Worm (Caenorhabditis elegans) whole organism, young adult: ENCODE data around the gene C14C11.1.
A peak's percentile ranks its signal among the peaks of the same experiment; 100 is the strongest.

Experiments
- B0035.1 ChIP-seq: sonication (generic microtip); optimal IDR thresholded peaks from 2 replicates; lab custom pipeline; 2016; ENCODE audit warnings: missing genetic modification characterization, mild to moderate bottlenecking, missing compliant biosample characterization, missing genotype, missing genetic modification reagents
- B0261.1 ChIP-seq: sonication (generic microtip); optimal IDR thresholded peaks from 2 replicates; lab custom pipeline; 2016; ENCODE audit warnings: mild to moderate bottlenecking, missing genetic modification characterization, moderate library complexity, missing compliant biosample characterization
- C06A6.2 ChIP-seq: fragments of 200-800 bp; sonication (Bioruptor generic); conservative IDR thresholded peaks from 2 replicates; pipeline ENCODE4 v1.3.6; 2022; ENCODE audit warnings: missing genetic modification characterization, missing compliant biosample characterization
- C17E4.6 ChIP-seq: fragments of 200-800 bp; sonication (Bioruptor generic); IDR thresholded peaks from 2 replicates; pipeline ENCODE4 v1.3.6; 2022; ENCODE audit warnings: missing genetic modification reagents, missing genetic modification characterization, missing compliant biosample characterization
- F22D6.2 ChIP-seq: sonication (generic microtip); optimal IDR thresholded peaks from 2 replicates; lab custom pipeline; 2016; ENCODE audit warnings: mild to moderate bottlenecking, missing genetic modification characterization, missing compliant biosample characterization
- F23B12.7 ChIP-seq: sonication (generic microtip); optimal IDR thresholded peaks from 2 replicates; lab custom pipeline; 2017; ENCODE audit warnings: missing genetic modification characterization, mild to moderate bottlenecking, missing compliant biosample characterization, antibody characterized with exemption, moderate library complexity; ENCODE audit not compliant: insufficient read depth
- F52B5.7 ChIP-seq: sonication (generic microtip); optimal IDR thresholded peaks from 2 replicates; lab custom pipeline; 2016; ENCODE audit warnings: mild to moderate bottlenecking, missing genetic modification characterization, missing compliant biosample characterization
- F55B11.4 ChIP-seq: sonication (generic microtip); optimal IDR thresholded peaks from 2 replicates; lab custom pipeline; 2016; ENCODE audit warnings: missing compliant biosample characterization, missing genetic modification characterization, borderline replicate concordance; ENCODE audit not compliant: insufficient read depth
- F57A8.1 ChIP-seq: fragments of 200-800 bp; sonication (Bioruptor generic); optimal IDR thresholded peaks from 2 replicates; lab custom pipeline; 2018; ENCODE audit warnings: mild to moderate bottlenecking, missing genetic modification characterization, moderate library complexity, missing compliant biosample characterization
- F57C9.4 ChIP-seq: sonication (generic microtip); optimal IDR thresholded peaks from 2 replicates; lab custom pipeline; 2017; ENCODE audit warnings: mild to moderate bottlenecking, missing genetic modification characterization, missing compliant biosample characterization
- Y53G8AR.9 ChIP-seq: fragments of 200-800 bp; sonication (Bioruptor generic); conservative IDR thresholded peaks from 2 replicates; pipeline ENCODE4 v1.3.6; 2022; ENCODE audit warnings: missing genetic modification reagents, missing genetic modification characterization, missing compliant biosample characterization
- ZK185.1 ChIP-seq: sonication (generic microtip); optimal IDR thresholded peaks from 2 replicates; lab custom pipeline; 2016; ENCODE audit warnings: mild to moderate bottlenecking, missing genetic modification characterization, missing compliant biosample characterization; ENCODE audit not compliant: poor library complexity, severe bottlenecking
- atf-7 ChIP-seq: sonication (generic microtip); optimal IDR thresholded peaks from 2 replicates; lab custom pipeline; 2017; ENCODE audit warnings: mild to moderate bottlenecking, missing genetic modification characterization, missing compliant biosample characterization
- attf-3 ChIP-seq: fragments of 200-800 bp; sonication (Bioruptor generic); conservative IDR thresholded peaks from 2 replicates; pipeline ENCODE4 v1.3.6; 2022; ENCODE audit warnings: missing genetic modification reagents, missing genetic modification characterization, missing compliant biosample characterization
- attf-5 ChIP-seq: fragments of 200-800 bp; sonication (Bioruptor generic); optimal IDR thresholded peaks from 2 replicates; lab custom pipeline; 2018; ENCODE audit warnings: mild to moderate bottlenecking, missing genetic modification characterization, missing compliant biosample characterization
- bed-2 ChIP-seq: fragments of 200-800 bp; sonication (Bioruptor generic); IDR thresholded peaks from 2 replicates; pipeline ENCODE4 v1.3.6; 2022; ENCODE audit warnings: missing genetic modification reagents, missing genetic modification characterization, missing compliant biosample characterization
- dox-1 ChIP-seq: fragments of 200-800 bp; sonication (Bioruptor generic); IDR thresholded peaks from 2 replicates; pipeline ENCODE4 v1.3.6; 2022; ENCODE audit warnings: missing genetic modification reagents, missing genetic modification characterization, missing compliant biosample characterization
- dpff-1 ChIP-seq: sonication (generic microtip); optimal IDR thresholded peaks from 2 replicates; lab custom pipeline; 2017; ENCODE audit warnings: mild to moderate bottlenecking, missing genetic modification characterization, missing compliant biosample characterization
- dpl-1 ChIP-seq: fragments of 150-350 bp; optimal IDR thresholded peaks from 2 replicates; lab custom pipeline; 2014; ENCODE audit warnings: missing biosample characterization, missing genetic modification reagents, missing genetic modification characterization
- egl-18 ChIP-seq: fragments of 200-800 bp; sonication (Bioruptor generic); IDR thresholded peaks from 2 replicates; pipeline ENCODE4 v1.3.6; 2022; ENCODE audit warnings: missing genetic modification reagents, missing genetic modification characterization, missing compliant biosample characterization
- egl-44 ChIP-seq: fragments of 200-800 bp; sonication (Bioruptor generic); IDR thresholded peaks from 2 replicates; pipeline ENCODE4 v1.3.6; 2022; ENCODE audit warnings: missing genetic modification reagents, missing genetic modification characterization, missing compliant biosample characterization
- ekl-4 ChIP-seq: fragments of 200-800 bp; sonication (Bioruptor generic); IDR thresholded peaks from 2 replicates; pipeline ENCODE4 v1.3.6; 2022; ENCODE audit warnings: missing genetic modification reagents, missing genetic modification characterization, missing compliant biosample characterization
- ets-4 ChIP-seq: fragments of 200-800 bp; sonication (Bioruptor generic); optimal IDR thresholded peaks from 2 replicates; lab custom pipeline; 2018; ENCODE audit warnings: mild to moderate bottlenecking, missing genetic modification characterization, missing compliant biosample characterization
- gei-17 ChIP-seq: fragments of 200-800 bp; sonication (Bioruptor generic); optimal IDR thresholded peaks from 2 replicates; lab custom pipeline; 2018; ENCODE audit warnings: mild to moderate bottlenecking, missing genetic modification characterization, missing compliant biosample characterization
- him-1 ChIP-seq: sonication (generic microtip); optimal IDR thresholded peaks from 2 replicates; lab custom pipeline; 2016; ENCODE audit warnings: missing genotype, missing genetic modification reagents, missing genetic modification characterization, missing compliant biosample characterization
- hlh-12 ChIP-seq: sonication (generic microtip); optimal IDR thresholded peaks from 2 replicates; lab custom pipeline; 2016; ENCODE audit warnings: missing genetic modification characterization, missing compliant biosample characterization
- hlh-26 ChIP-seq: fragments of 200-800 bp; sonication (Bioruptor generic); conservative IDR thresholded peaks from 2 replicates; pipeline ENCODE4 v1.3.6; 2022; ENCODE audit warnings: missing genetic modification reagents, missing genetic modification characterization, missing compliant biosample characterization
- hmg-1.2 ChIP-seq: fragments of 200-800 bp; sonication (Bioruptor generic); IDR thresholded peaks from 2 replicates; pipeline ENCODE4 v1.3.6; 2022; ENCODE audit warnings: missing genetic modification reagents, missing genetic modification characterization, missing compliant biosample characterization
- hmg-20 ChIP-seq: fragments of 200-800 bp; sonication (Bioruptor generic); IDR thresholded peaks from 2 replicates; pipeline ENCODE4 v1.3.6; 2022; ENCODE audit warnings: missing genetic modification reagents, missing genetic modification characterization, missing compliant biosample characterization
- lin-35 ChIP-seq, 3 experiments: fragments of 150-350 bp in 2 of 3; sonication (generic microtip) in 1 of 3; optimal IDR thresholded peaks; 2 replicates each; lab custom pipeline; 2014 to 2018; ENCODE audit warnings: missing biosample characterization in 3 of 3, missing genetic modification characterization in 3 of 3, missing genetic modification reagents in 3 of 3
- lin-54 ChIP-seq: fragments of 200-800 bp; sonication (Bioruptor generic); optimal IDR thresholded peaks from 2 replicates; lab custom pipeline; 2018; ENCODE audit warnings: mild to moderate bottlenecking, missing genetic modification characterization, missing compliant biosample characterization
- lir-1 ChIP-seq: fragments of 200-800 bp; sonication (Bioruptor generic); conservative IDR thresholded peaks from 2 replicates; pipeline ENCODE4 v1.3.6; 2022; ENCODE audit warnings: missing genetic modification reagents, missing genetic modification characterization, missing compliant biosample characterization
- madf-8 ChIP-seq: fragments of 200-800 bp; sonication (Bioruptor generic); conservative IDR thresholded peaks from 2 replicates; pipeline ENCODE4 v1.3.6; 2022; ENCODE audit warnings: missing genetic modification reagents, missing genetic modification characterization, missing compliant biosample characterization
- nfya-1 ChIP-seq: sonication (generic microtip); optimal IDR thresholded peaks from 2 replicates; lab custom pipeline; 2017; ENCODE audit warnings: antibody characterized with exemption, missing compliant biosample characterization, missing genetic modification characterization, borderline replicate concordance; ENCODE audit not compliant: insufficient read depth
- nhr-27 ChIP-seq: fragments of 200-800 bp; sonication (Bioruptor generic); optimal IDR thresholded peaks from 2 replicates; lab custom pipeline; 2018; ENCODE audit warnings: mild to moderate bottlenecking, missing genetic modification characterization, moderate library complexity, missing compliant biosample characterization
- nhr-80 ChIP-seq: sonication (generic microtip); optimal IDR thresholded peaks from 2 replicates; lab custom pipeline; 2016; ENCODE audit warnings: missing genetic modification characterization, missing compliant biosample characterization
- nhr-90 ChIP-seq: sonication (generic microtip); optimal IDR thresholded peaks from 2 replicates; lab custom pipeline; 2016; ENCODE audit warnings: missing genotype, mild to moderate bottlenecking, missing genetic modification characterization, missing compliant biosample characterization
- pbrm-1 ChIP-seq: fragments of 200-800 bp; sonication (Bioruptor generic); IDR thresholded peaks from 2 replicates; pipeline ENCODE4 v1.3.6; 2022; ENCODE audit warnings: missing genetic modification reagents, missing genetic modification characterization, missing compliant biosample characterization
- repo-1 ChIP-seq: sonication (generic microtip); optimal IDR thresholded peaks from 2 replicates; lab custom pipeline; 2017; ENCODE audit warnings: mild to moderate bottlenecking, missing genetic modification characterization, missing compliant biosample characterization
- sea-2 ChIP-seq: fragments of 200-800 bp; sonication (Bioruptor generic); IDR thresholded peaks from 2 replicates; pipeline ENCODE4 v1.3.6; 2022; ENCODE audit warnings: missing genetic modification characterization, missing compliant biosample characterization
- snpc-1.3 ChIP-seq: sonication (generic microtip); optimal IDR thresholded peaks from 2 replicates; lab custom pipeline; 2017; ENCODE audit warnings: missing genetic modification characterization, mild to moderate bottlenecking, missing compliant biosample characterization, antibody characterized with exemption, moderate library complexity, missing genotype, missing genetic modification reagents; ENCODE audit not compliant: insufficient read depth
- somi-1 ChIP-seq: fragments of 200-800 bp; sonication (Bioruptor generic); optimal IDR thresholded peaks from 2 replicates; lab custom pipeline; 2018; ENCODE audit warnings: mild to moderate bottlenecking, missing genetic modification characterization, missing compliant biosample characterization
- tbp1 ChIP-seq: fragments of 200-800 bp; sonication (Bioruptor generic); optimal IDR thresholded peaks from 2 replicates; lab custom pipeline; 2018; ENCODE audit warnings: mild to moderate bottlenecking, missing genetic modification characterization, missing compliant biosample characterization
- unc-130 ChIP-seq: sonication (generic microtip); optimal IDR thresholded peaks from 2 replicates; lab custom pipeline; 2016; ENCODE audit warnings: missing genetic modification reagents, missing genetic modification characterization, missing compliant biosample characterization
- xnd-1 ChIP-seq: sonication (generic microtip); optimal IDR thresholded peaks from 2 replicates; lab custom pipeline; 2016; ENCODE audit warnings: missing genotype, missing genetic modification reagents, missing genetic modification characterization, missing compliant biosample characterization
- ztf-26 ChIP-seq: sonication (generic microtip); optimal IDR thresholded peaks from 2 replicates; lab custom pipeline; 2017; ENCODE audit warnings: missing genetic modification characterization, missing compliant biosample characterization
- ztf-28 ChIP-seq: fragments of 200-800 bp; sonication (Bioruptor generic); IDR thresholded peaks from 2 replicates; pipeline ENCODE4 v1.3.6; 2022; ENCODE audit warnings: missing genetic modification reagents, missing genetic modification characterization, missing compliant biosample characterization
- ztf-6 ChIP-seq: fragments of 200-800 bp; sonication (Bioruptor generic); IDR thresholded peaks from 2 replicates; pipeline ENCODE4 v1.3.6; 2022; ENCODE audit warnings: missing genetic modification reagents, missing genetic modification characterization, missing compliant biosample characterization

C14C11.1 gene

ce11 chrV:5667337-5667736 lies 3.9 kb downstream of the C14C11.1 start (continued):
- TF ChIP-seq F23B12.7 (tag; lab: Kevin White, UChicago) (no peak), F52B5.7 (tag; lab: Kevin White, UChicago) (peak; percentile 79), ztf-26 (tag; lab: Kevin White, UChicago) (peak; percentile 33), B0035.1 (tag; lab: Kevin White, UChicago) (peak; percentile 57), F55B11.4 (tag; lab: Kevin White, UChicago) (no peak), ztf-28 (GFP tag; lab: Robert Waterston, UW) (0 out of 2 replicates have a peak, but pooled peaks have one; percentile 20), him-1 (tag; lab: Kevin White, UChicago) (peak; percentile 79), repo-1 (tag; lab: Kevin White, UChicago) (peak; percentile 79), dpff-1 (tag; lab: Kevin White, UChicago) (peak; percentile 56), gei-17 (no peak), ets-4 (GFP tag; lab: Kevin White, UChicago) (no peak), snpc-1.3 (tag; lab: Kevin White, UChicago) (peak; percentile 38), dox-1 (GFP tag; lab: Robert Waterston, UW) (0 out of 2 replicates have a peak, but pooled peaks have one; percentile 26), egl-44 (peak; percentile 84; the same call in 1 of the 2 replicates), egl-18 (GFP tag; lab: Robert Waterston, UW) (no peak), attf-3 (GFP tag; lab: Robert Waterston, UW) (no peak), pbrm-1 (GFP tag; lab: Robert Waterston, UW) (peak; percentile 77), F57A8.1 (GFP tag; lab: Kevin White, UChicago) (no peak), nhr-80 (tag; lab: Kevin White, UChicago) (no peak), hlh-12 (tag; lab: Kevin White, UChicago) (no peak), nhr-90 (peak; percentile 70), lin-35 (GFP tag; optimal IDR thresholded peaks at IDR 0.05; lab: Kevin White, UChicago) (no peak), nfya-1 (tag; lab: Kevin White, UChicago) (no peak), F22D6.2 (tag; lab: Kevin White, UChicago) (no peak), lin-54 (GFP tag; lab: Kevin White, UChicago) (peak; percentile 76), lir-1 (GFP tag; lab: Robert Waterston, UW) (no peak), F57C9.4 (tag; lab: Kevin White, UChicago) (no peak), xnd-1 (tag; lab: Kevin White, UChicago) (peak; percentile 52), ztf-6 (GFP tag; lab: Robert Waterston, UW) (peak; percentile 70; the same call in 1 of the 2 replicates), atf-7 (tag; lab: Kevin White, UChicago) (peak; percentile 77), Y53G8AR.9 (peak; percentile 84), bed-2 (GFP tag; lab: Robert Waterston, UW) (no peak), hlh-26 (GFP tag; lab: Robert Waterston, UW) (no peak), unc-130 (GFP tag; lab: Kevin White, UChicago) (no peak), ZK185.1 (tag; lab: Kevin White, UChicago) (no peak), nhr-27 (tag; lab: Kevin White, UChicago) (no peak), B0261.1 (tag; lab: Kevin White, UChicago) (peak; percentile 70), hmg-20 (GFP tag; lab: Robert Waterston, UW) (peak; percentile 80; the same call in 1 of the 2 replicates), hmg-1.2 (GFP tag; lab: Robert Waterston, UW) (peak; percentile 65), sea-2 (GFP tag; lab: Robert Waterston, UW) (no peak), ekl-4 (GFP tag; lab: Robert Waterston, UW) (peak; percentile 69), C17E4.6 (no peak), madf-8 (GFP tag; lab: Robert Waterston, UW) (no peak; the same call in 1 of the 2 replicates), attf-5 (no peak), C06A6.2 (GFP tag; lab: Robert Waterston, UW) (0 out of 2 replicates have a peak, but pooled peaks have one; percentile 34), somi-1 (no peak), dpl-1 (GFP tag; lab: Kevin White, UChicago) (no peak), tbp1 (GFP tag; lab: Kevin White, UChicago) (peak; percentile 91)
